Fruit fly (Drosophila melanogaster) whole organism, wandering third instar larva: Measurements from ENCODE around the gene CG9286.

Experiments used
- Abd-B ChIP-seq: fragments of >200 bp; optimal IDR thresholded peaks from 2 replicates; lab custom pipeline; 2017; ENCODE audit warnings: missing biosample characterization, missing genetic modification characterization
- CG9705 ChIP-seq: fragments of 200-800 bp; sonication (Bioruptor generic); optimal IDR thresholded peaks from 2 replicates; lab custom pipeline; 2018; ENCODE audit warnings: missing biosample characterization, mild to moderate bottlenecking, missing genetic modification characterization
- Hr83 ChIP-seq: fragments of 200-300 bp; sonication (Bioruptor generic); optimal IDR thresholded peaks from 2 replicates; lab custom pipeline; 2016; ENCODE audit warnings: missing biosample characterization, mild to moderate bottlenecking, missing genetic modification characterization, moderate library complexity; ENCODE audit not compliant: poor library complexity, severe bottlenecking
- Jra ChIP-seq: sonication (Bioruptor generic); optimal IDR thresholded peaks from 2 replicates; lab custom pipeline; 2016; ENCODE audit warnings: missing biosample characterization, missing genetic modification characterization
- brk ChIP-seq: fragments of 200-800 bp; sonication (Bioruptor generic); optimal IDR thresholded peaks from 2 replicates; lab custom pipeline; 2016; ENCODE audit warnings: missing biosample characterization, mild to moderate bottlenecking, missing genetic modification characterization
- pan ChIP-seq: fragments of >200 bp; optimal IDR thresholded peaks from 2 replicates; lab custom pipeline; 2017
- psq ChIP-seq: fragments of 200-800 bp; sonication (Bioruptor generic); optimal IDR thresholded peaks from 3 replicates; lab custom pipeline; 2017; ENCODE audit warnings: missing biosample characterization, mild to moderate bottlenecking, missing genetic modification characterization, moderate library complexity
- usp ChIP-seq: fragments of >200 bp; optimal IDR thresholded peaks from 2 replicates; lab custom pipeline; 2017; ENCODE audit warnings: missing biosample characterization, missing genetic modification characterization

- TF ChIP-seq psq (no peak), Abd-B (no peak), usp (no peak), CG9705 (GFP tag; lab: Kevin White, UChicago) (no peak), Jra (no peak), Hr83 (no peak), pan (no peak), brk (no peak)
Measured at dm6 chr3R:13796607-13797246, 16.0 kb downstream of the CG9286 start.
